Worm (Caenorhabditis elegans): ENCODE data around the gene F23H12.3.

Gene F23H12.3

DNA sequence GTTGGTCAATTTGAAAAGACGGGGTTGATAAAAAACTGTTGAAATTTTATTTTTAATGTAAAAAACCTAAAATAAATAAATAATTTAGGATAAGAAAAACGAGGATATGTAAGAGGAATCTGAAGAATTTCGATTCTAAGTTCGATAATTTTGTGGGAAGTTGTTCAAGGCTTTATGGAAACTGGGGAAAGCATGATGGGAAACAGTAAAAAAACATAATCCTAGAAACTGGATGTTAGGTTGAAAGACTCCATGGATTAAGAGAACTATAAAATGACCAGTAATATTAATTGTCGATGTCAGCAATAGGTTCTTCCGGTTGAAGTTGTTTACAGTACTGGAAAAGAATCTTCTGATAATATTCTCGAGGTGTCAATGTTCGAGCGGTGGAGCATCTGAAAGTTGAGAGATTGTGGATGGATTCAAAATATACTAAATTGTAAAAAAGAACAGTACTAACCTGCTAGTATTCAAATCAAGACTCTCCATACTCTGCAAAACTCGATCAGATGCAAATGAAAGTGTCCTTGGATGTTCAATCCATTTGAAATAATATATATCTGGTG is 24.6 kb upstream of the F23H12.3 start (continued):
- peak; percentile 37 for TF ChIP-seq ztf-3 (GFP tag; optimal IDR thresholded peaks at IDR 0.05)
- TF ChIP-seq B0336.3 (GFP tag; IDR thresholded peaks at IDR 0.05), result peak; percentile 16; the same call in 1 of the 2 replicates
- TF ChIP-seq lsy-27 (tag; optimal IDR thresholded peaks at IDR 0.05; ENCODE audit: borderline replicate concordance, insufficient read depth), result no peak
- no peak for TF ChIP-seq ceh-91 (GFP tag; IDR thresholded peaks at IDR 0.05)
- peak; percentile 42 for TF ChIP-seq F10E7.11 (tag; optimal IDR thresholded peaks at IDR 0.05)
- TF ChIP-seq zim-3 (tag; optimal IDR thresholded peaks at IDR 0.05), result peak; percentile 12
- no peak for TF ChIP-seq nhr-27 (tag; optimal IDR thresholded peaks at IDR 0.05)
- peak; percentile 9 for TF ChIP-seq snpc-1.3 (tag; optimal IDR thresholded peaks at IDR 0.05; ENCODE audit: insufficient read depth)
- TF ChIP-seq hlh-12 (tag; optimal IDR thresholded peaks at IDR 0.05), result no peak
- no peak for TF ChIP-seq efl-1 (GFP tag; optimal IDR thresholded peaks at IDR 0.05)
- TF ChIP-seq C06A6.2 (GFP tag; conservative IDR thresholded peaks at IDR 0.05), result no peak
- TF ChIP-seq Y67H2A.10 (GFP tag; conservative IDR thresholded peaks at IDR 0.05), result no peak
- TF ChIP-seq K11D2.4 (GFP tag; IDR thresholded peaks at IDR 0.05), result no peak
- TF ChIP-seq Y53F4B.3 (GFP tag; IDR thresholded peaks at IDR 0.05), result no peak
- TF ChIP-seq pbrm-1 (GFP tag; IDR thresholded peaks at IDR 0.05), result 0 out of 2 replicates have a peak, but pooled peaks have one; percentile 19

DNA sequence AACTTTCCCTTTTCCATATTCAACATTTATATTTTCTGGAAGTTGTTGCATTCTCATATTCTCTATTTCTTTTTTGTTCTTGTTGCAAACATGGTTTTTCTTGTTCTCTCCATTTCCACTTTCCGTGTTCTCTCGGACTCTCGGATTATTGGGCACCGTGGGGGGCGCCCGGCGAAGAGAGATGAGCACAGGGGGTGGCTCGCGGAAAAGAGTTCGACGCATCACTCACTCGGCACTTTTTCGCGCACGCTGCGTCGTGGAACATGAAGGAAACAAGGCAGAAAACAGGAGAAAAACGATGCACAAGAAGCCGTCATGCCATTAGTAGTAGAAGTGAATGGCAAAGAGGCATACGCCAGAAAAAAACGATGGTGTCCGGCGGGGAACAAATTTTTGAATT is 18.3 kb upstream of the F23H12.3 start:
- TF ChIP-seq sdz-38 (tag; optimal IDR thresholded peaks at IDR 0.05), result no peak
- TF ChIP-seq somi-1 (GFP tag; optimal IDR thresholded peaks at IDR 0.05), result no peak
- TF ChIP-seq hrde-1 (tag; optimal IDR thresholded peaks at IDR 0.05; ENCODE audit: borderline replicate concordance), result no peak
- TF ChIP-seq rcor-1 (GFP tag; IDR thresholded peaks at IDR 0.05), result no peak
- no peak for TF ChIP-seq die-1 (tag; optimal IDR thresholded peaks at IDR 0.05)
- no peak for TF ChIP-seq ccch-3 (GFP tag; optimal IDR thresholded peaks at IDR 0.05)
- no peak for TF ChIP-seq madf-3 (GFP tag; IDR thresholded peaks at IDR 0.05)
- TF ChIP-seq Y53F4B.3 (GFP tag; IDR thresholded peaks at IDR 0.05), result no peak
- TF ChIP-seq snpc-3.4 (tag; optimal IDR thresholded peaks at IDR 0.05), result no peak
- no peak for TF ChIP-seq snpc-1.3 (tag; optimal IDR thresholded peaks at IDR 0.05; ENCODE audit: insufficient read depth)
- no peak for TF ChIP-seq tbx-9 (tag; optimal IDR thresholded peaks at IDR 0.05; ENCODE audit: borderline replicate concordance)

DNA sequence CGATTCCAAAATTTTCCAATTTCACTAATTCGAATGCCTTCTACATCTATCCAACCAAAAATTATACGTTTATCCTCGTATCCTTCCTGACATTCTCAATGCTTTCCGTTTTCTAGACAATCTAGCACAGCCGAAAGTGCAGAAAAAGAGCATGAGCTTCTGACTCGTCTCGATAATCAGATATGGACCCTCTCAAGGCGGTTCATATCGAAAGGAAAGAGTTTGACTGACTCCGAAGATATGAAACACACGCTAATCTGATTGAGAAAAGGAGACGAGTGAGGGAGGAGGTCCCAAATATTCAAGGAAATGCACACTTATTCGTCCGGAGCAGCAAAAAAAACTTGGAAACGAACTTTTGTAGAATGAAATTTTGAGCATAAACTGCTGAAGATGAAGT is 15.8 kb upstream of the F23H12.3 start:
- TF ChIP-seq ztf-18 (tag; optimal IDR thresholded peaks at IDR 0.05) (no peak), Y53G8AR.9 (GFP tag; conservative IDR thresholded peaks at IDR 0.05) (no peak), F39B2.1 (GFP tag; IDR thresholded peaks at IDR 0.05) (no peak), cebp-2 (GFP tag; IDR thresholded peaks at IDR 0.05) (no peak), let-607 (tag; optimal IDR thresholded peaks at IDR 0.05) (no peak), B0019.2 (GFP tag; conservative IDR thresholded peaks at IDR 0.05) (no peak), mcd-1 (GFP tag; IDR thresholded peaks at IDR 0.05) (no peak), efl-1 (GFP tag; optimal IDR thresholded peaks at IDR 0.05) (no peak), unc-62 (GFP tag; optimal IDR thresholded peaks at IDR 0.05) (no peak), repo-1 (tag; optimal IDR thresholded peaks at IDR 0.05) (no peak), F55B11.4 (tag; optimal IDR thresholded peaks at IDR 0.05; ENCODE audit: borderline replicate concordance, insufficient read depth) (no peak), pbrm-1 (GFP tag; IDR thresholded peaks at IDR 0.05) (no peak)

DNA sequence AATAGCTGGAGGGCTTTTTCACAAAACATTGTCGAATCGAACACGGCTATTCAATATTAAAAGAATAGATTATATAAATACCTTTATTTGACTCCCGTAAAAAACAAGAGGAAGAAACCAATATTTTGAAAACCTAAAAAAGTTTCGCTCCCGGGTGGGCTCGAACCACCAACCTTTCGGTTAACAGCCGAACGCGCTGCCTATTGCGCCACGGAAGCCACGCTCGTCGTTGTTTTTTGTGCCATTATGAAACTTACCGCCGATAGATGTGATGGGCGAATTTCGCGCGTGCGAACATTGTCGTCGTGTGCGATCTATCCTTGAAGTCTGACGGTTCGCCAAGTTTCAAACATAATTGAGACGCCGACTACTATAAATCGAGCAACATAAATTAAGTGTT is 13.1 kb upstream of the F23H12.3 start:
- TF ChIP-seq attf-3 (GFP tag; conservative IDR thresholded peaks at IDR 0.05) (peak; percentile 54), fkh-3 (tag; optimal IDR thresholded peaks at IDR 0.05) (no peak), ccch-3 (GFP tag; optimal IDR thresholded peaks at IDR 0.05) (no peak), C06A6.2 (GFP tag; conservative IDR thresholded peaks at IDR 0.05) (no peak), rec-8 (tag; optimal IDR thresholded peaks at IDR 0.05) (peak in 1 of 2 experiments; percentile 29), tlf-1 (GFP tag; optimal IDR thresholded peaks at IDR 0.05) (no peak), rpc-1 (optimal IDR thresholded peaks at IDR 0.05) (peak; percentile 68), rpc-1 (tag; optimal IDR thresholded peaks at IDR 0.05) (peak; percentile 83), somi-1 (GFP tag; optimal IDR thresholded peaks at IDR 0.05) (no peak), mcd-1 (GFP tag; IDR thresholded peaks at IDR 0.05) (peak; percentile 43; the same call in 1 of the 2 replicates), lir-1 (GFP tag; conservative IDR thresholded peaks at IDR 0.05) (no peak), egl-44 (GFP tag; IDR thresholded peaks at IDR 0.05) (no peak), unc-130 (GFP tag; optimal IDR thresholded peaks at IDR 0.05) (no peak), attf-6 (GFP tag; IDR thresholded peaks at IDR 0.05) (no peak)
